Worm (Caenorhabditis elegans): Measurements from ENCODE around the gene jhdm-1.

Gene jhdm-1

DNA sequence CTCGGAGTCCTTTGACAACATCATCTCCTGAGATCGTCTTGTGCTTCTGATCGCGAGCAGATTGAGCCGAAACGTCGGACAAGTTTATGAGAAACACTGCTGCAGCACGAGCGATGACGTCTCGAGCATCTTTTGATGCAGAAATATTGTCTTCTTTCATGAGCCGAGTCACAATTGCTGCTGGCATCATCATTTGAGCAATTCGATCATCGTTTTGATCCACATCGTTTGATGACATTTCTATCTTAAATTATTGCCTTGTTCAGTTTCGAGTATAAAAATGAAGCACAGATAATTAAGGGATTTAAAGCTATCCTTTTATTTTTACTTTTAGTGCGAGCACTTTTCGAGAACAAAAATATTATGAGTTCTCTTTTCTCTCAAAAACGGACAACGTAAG is 8.3 kb downstream of the jhdm-1 start, which contains the start of gene T26A5.8:
Gene T26A5.8, minus strand, starts transcription at position 247 of the 400 bp plus-strand sequence.
- TF ChIP-seq ztf-6 (GFP tag; IDR thresholded peaks at IDR 0.05) (no peak), dox-1 (GFP tag; IDR thresholded peaks at IDR 0.05) (no peak), egl-18 (GFP tag; IDR thresholded peaks at IDR 0.05) (0 out of 2 replicates have a peak, but pooled peaks have one; percentile 42), hmg-20 (GFP tag; IDR thresholded peaks at IDR 0.05) (no peak), lsy-27 (tag; optimal IDR thresholded peaks at IDR 0.05; ENCODE audit: borderline replicate concordance, insufficient read depth) (no peak), hrde-1 (tag; optimal IDR thresholded peaks at IDR 0.05; ENCODE audit: borderline replicate concordance) (peak; percentile 82), madf-3 (GFP tag; IDR thresholded peaks at IDR 0.05) (peak; percentile 74; the same call in 1 of the 2 replicates), ceh-27 (GFP tag; optimal IDR thresholded peaks at IDR 0.05) (no peak), B0336.3 (GFP tag; IDR thresholded peaks at IDR 0.05) (peak; percentile 81), ceh-58 (GFP tag; IDR thresholded peaks at IDR 0.05) (no peak), rpc-1 (optimal IDR thresholded peaks at IDR 0.05) (no peak), rpc-1 (tag; optimal IDR thresholded peaks at IDR 0.05) (no peak), T26A5.8 (tag; optimal IDR thresholded peaks at IDR 0.05) (no peak), die-1 (tag; optimal IDR thresholded peaks at IDR 0.05) (peak; percentile 51), lsl-1 (GFP tag; optimal IDR thresholded peaks at IDR 0.05) (peak; percentile 24), nhr-120 (GFP tag; IDR thresholded peaks at IDR 0.05) (0 out of 2 replicates have a peak, but pooled peaks have one; percentile 22), nfyb-1 (GFP tag; IDR thresholded peaks at IDR 0.05) (peak; percentile 56), unc-62 (GFP tag; optimal IDR thresholded peaks at IDR 0.05) (no peak), F39B2.1 (GFP tag; IDR thresholded peaks at IDR 0.05) (no peak), ekl-4 (GFP tag; IDR thresholded peaks at IDR 0.05) (peak; percentile 88), tbx-9 (tag; optimal IDR thresholded peaks at IDR 0.05; ENCODE audit: borderline replicate concordance) (no peak), Y53G8AR.9 (GFP tag; conservative IDR thresholded peaks at IDR 0.05) (peak; percentile 77), F10E7.11 (tag; optimal IDR thresholded peaks at IDR 0.05) (peak; percentile 68), Y56A3A.18 (GFP tag; IDR thresholded peaks at IDR 0.05) (peak; percentile 36; the same call in 1 of the 2 replicates), chd-7 (tag; optimal IDR thresholded peaks at IDR 0.05) (peak; percentile 5), lin-40 (tag; optimal IDR thresholded peaks at IDR 0.05) (peak; percentile 39), ceh-100 (GFP tag; IDR thresholded peaks at IDR 0.05) (peak; percentile 41; the same call in 1 of the 2 replicates), rcor-1 (GFP tag; IDR thresholded peaks at IDR 0.05) (no peak), Y95B8A.8 (GFP tag; IDR thresholded peaks at IDR 0.05) (0 out of 2 replicates have a peak, but pooled peaks have one; percentile 12), zfh-2 (GFP tag; conservative IDR thresholded peaks at IDR 0.05) (0 out of 2 replicates have a peak, but pooled peaks have one; percentile 22), madf-6 (GFP tag; IDR thresholded peaks at IDR 0.05) (peak; percentile 65), let-607 (tag; optimal IDR thresholded peaks at IDR 0.05) (peak in 1 of 2 experiments; percentile 24), tlf-1 (GFP tag; optimal IDR thresholded peaks at IDR 0.05) (peak; percentile 11), hmg-1.2 (GFP tag; IDR thresholded peaks at IDR 0.05) (no peak), ets-4 (GFP tag; optimal IDR thresholded peaks at IDR 0.05) (no peak), lin-26 (GFP tag; IDR thresholded peaks at IDR 0.05) (0 out of 2 replicates have a peak, but pooled peaks have one; percentile 56), Y79H2A.3 (GFP tag; conservative IDR thresholded peaks at IDR 0.05) (0 out of 2 replicates have a peak, but pooled peaks have one; percentile 45), nhr-90 (tag; optimal IDR thresholded peaks at IDR 0.05) (peak; percentile 7), ZK185.1 (tag; optimal IDR thresholded peaks at IDR 0.05; ENCODE audit: poor library complexity, severe bottlenecking) (peak; percentile 1), attf-6 (GFP tag; IDR thresholded peaks at IDR 0.05) (peak; percentile 31; the same call in 1 of the 2 replicates), cebp-1 (GFP tag; IDR thresholded peaks at IDR 0.05) (no peak), cebp-1 (tag; optimal IDR thresholded peaks at IDR 0.05) (peak; percentile 26), hlh-26 (GFP tag; conservative IDR thresholded peaks at IDR 0.05) (no peak), zim-3 (tag; optimal IDR thresholded peaks at IDR 0.05) (peak; percentile 50), ztf-18 (tag; optimal IDR thresholded peaks at IDR 0.05) (no peak), ztf-26 (tag; optimal IDR thresholded peaks at IDR 0.05) (peak; percentile 13), hsf-1 (GFP tag; IDR thresholded peaks at IDR 0.05) (peak; percentile 73), tbp1 (GFP tag; optimal IDR thresholded peaks at IDR 0.05) (peak; percentile 23)
